Worm (Caenorhabditis elegans): ENCODE data around the gene fbxa-96.
A peak's percentile ranks its signal among the peaks of the same experiment; 100 is the strongest.

DNA sequence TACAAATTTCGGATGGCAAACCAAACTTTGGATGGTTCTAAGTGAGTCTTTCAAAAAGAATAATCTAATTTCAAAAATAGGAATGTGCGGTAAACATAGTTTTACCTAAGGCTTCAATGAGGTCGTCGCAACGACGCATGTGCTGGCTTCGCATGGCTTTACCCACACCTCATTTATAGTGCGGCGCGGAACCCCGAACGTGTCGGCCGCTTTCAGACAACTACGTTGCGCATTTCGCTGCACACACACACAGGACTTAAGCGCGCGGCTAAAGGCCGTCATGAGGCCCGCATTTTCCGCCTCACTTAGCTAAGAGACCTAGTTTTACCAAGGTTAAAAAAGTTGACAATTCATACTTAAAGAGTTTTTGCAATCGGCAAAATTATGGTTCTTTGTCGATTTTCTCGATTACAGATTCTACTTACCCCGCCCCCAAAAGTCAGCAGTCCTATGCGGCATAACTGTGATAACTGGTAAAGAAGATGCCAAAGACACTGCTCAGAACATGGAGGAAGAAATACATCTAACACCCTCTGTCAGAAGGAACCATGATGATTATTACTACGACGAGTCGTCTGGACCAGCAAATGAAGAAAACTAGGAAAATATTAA lies 32.7 kb upstream of the fbxa-96 start:
- TF ChIP-seq ama-1 (optimal IDR thresholded peaks at IDR 0.05) (no peak), unc-62 (GFP tag; optimal IDR thresholded peaks at IDR 0.05) (no peak), lin-14 (GFP tag; optimal IDR thresholded peaks at IDR 0.05) (no peak), snpc-4 (tag; optimal IDR thresholded peaks at IDR 0.05) (peak; percentile 74), ztf-11 (tag; optimal IDR thresholded peaks at IDR 0.05) (no peak), fkh-8 (tag; optimal IDR thresholded peaks at IDR 0.05) (no peak), aha-1 (tag; optimal IDR thresholded peaks at IDR 0.05) (no peak), pqm-1 (tag; optimal IDR thresholded peaks at IDR 0.05) (no peak), mef-2 (tag; optimal IDR thresholded peaks at IDR 0.05) (no peak), fkh-10 (GFP tag; optimal IDR thresholded peaks at IDR 0.05) (no peak), unc-98 (GFP tag; IDR thresholded peaks at IDR 0.05) (no peak), fos-1 (tag; optimal IDR thresholded peaks at IDR 0.05) (no peak), mep-1 (tag; optimal IDR thresholded peaks at IDR 0.05) (no peak), nhr-20 (tag; optimal IDR thresholded peaks at IDR 0.05) (no peak)

All from whole organism, L1 larva.